Worm (Caenorhabditis elegans): ENCODE measurements around the gene C31B8.9.

C31B8.9 gene

DNA sequence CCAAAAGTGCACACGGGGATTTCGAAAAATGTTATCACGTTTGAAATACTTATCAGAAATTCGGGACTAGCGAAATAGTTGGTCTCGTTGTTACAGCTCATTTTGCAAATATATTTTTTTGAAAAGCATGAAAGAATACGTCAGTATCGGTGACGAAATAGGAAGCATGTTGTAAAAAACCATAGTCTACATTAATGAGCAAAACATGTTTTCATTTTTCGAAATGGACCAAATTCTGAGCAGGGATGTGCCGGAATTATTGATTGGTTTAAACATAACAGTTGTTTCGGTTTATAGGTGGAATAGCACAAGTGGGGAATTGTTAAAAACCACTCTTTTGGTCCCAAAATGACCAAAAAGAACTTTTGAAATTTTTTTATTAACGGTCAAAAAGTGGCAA, 21.3 kb upstream of the C31B8.9 start, which contains the start of gene srh-247:
Gene srh-247 (minus strand): TSS at position 101 of the 400 bp plus-strand sequence.
- TF ChIP-seq nhr-85 (tag) (no peak), ztf-11 (tag; optimal IDR thresholded peaks at IDR 0.05) (no peak), unc-86 (tag; optimal IDR thresholded peaks at IDR 0.05) (no peak), C16A3.4 (tag; optimal IDR thresholded peaks at IDR 0.05) (no peak), mef-2 (tag; optimal IDR thresholded peaks at IDR 0.05) (no peak)

DNA sequence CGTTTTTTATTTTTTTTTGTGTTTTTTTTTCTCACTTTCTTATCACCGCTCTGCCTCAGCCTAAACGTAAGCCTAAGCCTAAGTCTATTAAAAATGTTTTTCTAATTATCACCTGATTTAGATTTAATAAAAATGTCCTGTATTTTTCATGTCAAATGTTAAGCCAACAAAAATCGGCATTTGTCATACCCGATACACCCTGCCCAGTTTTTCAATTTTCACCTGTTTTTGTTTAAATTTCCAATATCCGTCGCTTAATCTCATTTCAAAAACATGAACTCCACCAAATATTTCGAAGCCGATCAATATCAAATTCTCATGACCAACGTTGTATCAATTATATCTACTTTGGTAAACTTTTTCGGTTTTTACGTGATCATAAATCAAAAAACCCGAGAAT, 18.5 kb upstream of the C31B8.9 start, which contains the start of gene C31B8.1:
Gene C31B8.1 (plus strand): TSS at position 301 of the 400 bp plus-strand sequence.
- TF ChIP-seq efl-1 (optimal IDR thresholded peaks at IDR 0.05) (no peak), efl-1 (GFP tag; optimal IDR thresholded peaks at IDR 0.05 in 1 of 2) (peak in 1 of 2 experiments; percentile 78), ceh-63 (GFP tag; optimal IDR thresholded peaks at IDR 0.05) (no peak)

DNA sequence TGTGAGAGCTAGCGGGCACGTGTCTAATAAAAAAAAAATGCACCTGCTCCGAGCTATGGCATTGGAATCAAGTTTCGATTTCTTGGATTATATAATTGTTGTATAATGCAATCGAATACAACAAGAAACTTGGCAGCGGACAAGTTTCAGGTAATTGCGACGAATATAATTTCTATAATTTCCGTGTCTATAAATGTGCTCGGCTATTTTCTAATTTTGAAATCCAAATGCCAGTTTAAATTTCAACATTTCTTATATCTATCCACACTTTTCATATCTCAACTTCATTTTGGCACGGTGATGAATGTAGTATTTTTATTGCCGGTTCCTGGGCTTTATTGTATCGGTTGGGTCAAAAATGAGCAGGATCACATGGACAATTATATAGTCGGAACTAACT, 17.0 kb upstream of the C31B8.9 start, which contains the start of gene C31B8.16:
Gene C31B8.16 (plus strand): TSS at position 301 of the 400 bp plus-strand sequence.
- TF ChIP-seq hpl-2 (GFP tag; optimal IDR thresholded peaks at IDR 0.05) (no peak), ceh-88 (GFP tag; IDR thresholded peaks at IDR 0.05) (no peak), ces-1 (GFP tag; optimal IDR thresholded peaks at IDR 0.05) (no peak), grh-1 (GFP tag; IDR thresholded peaks at IDR 0.05) (no peak)

DNA sequence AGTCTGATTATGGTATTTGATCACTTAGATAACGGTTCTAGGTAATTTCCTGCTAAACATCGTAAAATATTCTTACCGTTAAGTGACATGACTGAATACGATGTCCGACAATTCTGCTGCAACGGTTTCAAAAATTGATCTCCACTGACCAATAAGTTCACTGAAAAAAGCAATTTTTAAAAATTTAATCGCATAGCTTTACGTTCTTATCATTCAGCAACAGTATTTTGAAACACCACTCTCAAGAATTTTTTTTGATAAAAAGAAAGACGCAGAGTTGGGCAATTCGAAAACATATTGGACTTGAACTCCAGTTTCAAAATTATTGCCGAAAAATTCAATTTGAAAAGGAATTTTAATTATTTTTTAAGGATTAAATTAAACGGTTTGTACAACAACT, 14.8 kb upstream of the C31B8.9 start, which contains the start of gene C31B8.12:
Gene C31B8.12 (minus strand): TSS at position 101 of the 400 bp plus-strand sequence.
- TF ChIP-seq unc-98 (GFP tag; IDR thresholded peaks at IDR 0.05), result no peak
- no peak for TF ChIP-seq unc-130 (tag; optimal IDR thresholded peaks at IDR 0.05)
- TF ChIP-seq ceh-82 (tag; optimal IDR thresholded peaks at IDR 0.05), result no peak
- TF ChIP-seq lin-39 (tag; optimal IDR thresholded peaks at IDR 0.05), result no peak

DNA sequence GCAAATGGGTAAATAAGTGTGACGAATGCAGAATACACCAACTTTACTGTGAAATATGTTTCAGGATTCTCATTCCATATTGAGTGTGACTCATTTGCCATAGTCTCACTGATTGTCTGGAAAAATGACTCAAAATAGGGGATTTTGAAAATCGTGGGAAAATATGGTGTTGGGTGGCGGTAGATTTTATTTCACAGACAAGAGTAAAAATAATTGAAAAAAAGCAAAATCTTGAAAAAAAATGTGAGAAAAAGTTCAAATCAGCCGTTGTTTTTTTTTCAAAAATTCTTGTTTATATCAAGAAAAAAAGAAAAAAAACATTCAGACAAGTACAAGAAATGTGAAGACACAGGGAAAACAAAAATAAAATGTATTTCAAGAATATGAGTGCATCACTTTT, 9.8 kb upstream of the C31B8.9 start, which contains the start of gene srh-38:
Gene srh-38 (minus strand): TSS at position 101 of the 400 bp plus-strand sequence.
- TF ChIP-seq C16A3.4 (tag; optimal IDR thresholded peaks at IDR 0.05), result no peak
- no peak for TF ChIP-seq ceh-82 (tag; optimal IDR thresholded peaks at IDR 0.05)
- TF ChIP-seq ces-1 (GFP tag; optimal IDR thresholded peaks at IDR 0.05), result no peak
- TF ChIP-seq nhr-77 (tag; optimal IDR thresholded peaks at IDR 0.05), result no peak
- no peak for TF ChIP-seq zip-4 (GFP tag; optimal IDR thresholded peaks at IDR 0.05)
- TF ChIP-seq F16B12.6 (tag; optimal IDR thresholded peaks at IDR 0.05), result no peak
- TF ChIP-seq lin-13 (GFP tag; optimal IDR thresholded peaks at IDR 0.05), result no peak
- TF ChIP-seq vab-15 (tag; optimal IDR thresholded peaks at IDR 0.05), result no peak
- TF ChIP-seq snpc-4 (tag; optimal IDR thresholded peaks at IDR 0.05), result no peak
- TF ChIP-seq lin-15B (tag; optimal IDR thresholded peaks at IDR 0.05), result no peak
- TF ChIP-seq elt-2 (tag; optimal IDR thresholded peaks at IDR 0.05), result no peak
- no peak for TF ChIP-seq mab-9 (GFP tag; IDR thresholded peaks at IDR 0.05)
- TF ChIP-seq nhr-47 (tag; optimal IDR thresholded peaks at IDR 0.05), result no peak

DNA sequence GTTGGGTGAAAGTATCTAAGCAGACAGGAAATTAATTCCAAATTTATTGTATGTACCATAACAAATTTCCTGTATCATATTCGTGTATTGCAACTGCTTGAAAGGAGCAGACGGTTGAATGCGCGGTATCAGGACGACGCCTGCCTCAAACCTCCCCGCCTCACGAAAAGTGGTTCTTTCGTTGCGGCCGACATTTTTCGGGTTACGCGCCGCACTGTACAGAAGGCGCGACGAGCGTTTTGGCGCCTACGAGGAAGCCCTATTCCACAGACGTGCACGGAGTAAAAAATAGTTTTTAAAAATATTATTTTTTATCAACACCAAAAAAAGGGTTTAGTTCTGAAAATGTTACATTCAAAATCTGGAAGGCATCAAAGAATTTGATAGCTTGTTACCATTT, 7.3 kb upstream of the C31B8.9 start:
- TF ChIP-seq tlp-1 (tag; optimal IDR thresholded peaks at IDR 0.05) (no peak), nhr-84 (tag; optimal IDR thresholded peaks at IDR 0.05) (no peak), snpc-4 (tag; optimal IDR thresholded peaks at IDR 0.05) (peak; percentile 44)

DNA sequence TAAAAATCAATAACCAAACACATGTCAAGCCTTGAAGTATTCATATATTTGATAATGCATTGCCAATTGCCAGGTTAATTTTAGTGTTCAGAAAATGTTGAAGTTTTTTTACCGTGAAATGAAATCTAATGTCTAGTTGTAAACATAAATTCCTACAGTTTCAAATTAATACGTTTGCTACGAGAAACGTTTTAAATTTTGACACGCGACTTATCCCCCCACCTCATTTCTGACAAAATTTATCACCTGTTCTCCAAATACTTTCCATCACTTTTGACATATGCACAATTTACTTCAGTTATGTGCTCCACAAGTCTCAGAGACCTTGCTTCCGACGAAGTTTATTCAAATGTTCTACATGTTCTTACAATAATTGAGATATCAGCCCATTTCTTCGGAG, 1.1 kb upstream of the C31B8.9 start, which contains the start of gene srh-146:
Gene srh-146 (plus strand): TSS at position 301 of the 400 bp plus-strand sequence.
- TF ChIP-seq snu-23 (GFP tag; optimal IDR thresholded peaks at IDR 0.05) (no peak), unc-130 (tag; optimal IDR thresholded peaks at IDR 0.05) (no peak), xbp-1 (tag; optimal IDR thresholded peaks at IDR 0.05) (no peak), dsc-1 (tag; optimal IDR thresholded peaks at IDR 0.05) (no peak), nhr-11 (tag; optimal IDR thresholded peaks at IDR 0.05) (no peak), nhr-20 (tag; optimal IDR thresholded peaks at IDR 0.05) (no peak), ceh-63 (GFP tag; optimal IDR thresholded peaks at IDR 0.05) (no peak), isw-1 (GFP tag; IDR thresholded peaks at IDR 0.05) (no peak), ets-5 (GFP tag; IDR thresholded peaks at IDR 0.05) (no peak), hlh-4 (tag; optimal IDR thresholded peaks at IDR 0.05) (no peak), unc-62 (GFP tag; optimal IDR thresholded peaks at IDR 0.05) (no peak)

Data from whole organism, L1 larva.